Worm (Caenorhabditis elegans) whole organism, L3 larva: ENCODE measurements around the gene lon-8.

Experiments used
- R02D3.7 ChIP-seq: fragments of 150-350 bp; optimal IDR thresholded peaks from 2 replicates; lab custom pipeline; 2014; ENCODE audit warnings: missing biosample characterization, missing genetic modification characterization
- aly-2 ChIP-seq: fragments of 150-350 bp; optimal IDR thresholded peaks from 2 replicates; lab custom pipeline; 2014; ENCODE audit warnings: missing biosample characterization, missing genetic modification characterization
- ama-1 ChIP-seq: fragments of 150-350 bp; optimal IDR thresholded peaks from 2 replicates; lab custom pipeline; 2018
- ceh-16 ChIP-seq: sonication (generic microtip); optimal IDR thresholded peaks from 2 replicates; lab custom pipeline; 2017; ENCODE audit warnings: missing biosample characterization, missing genetic modification characterization
- ceh-28 ChIP-seq: fragments of 150-350 bp; optimal IDR thresholded peaks from 2 replicates; lab custom pipeline; 2014; ENCODE audit warnings: missing biosample characterization, missing genetic modification reagents, missing genetic modification characterization
- ceh-82 ChIP-seq: fragments of 150-350 bp; optimal IDR thresholded peaks from 2 replicates; lab custom pipeline; 2014; ENCODE audit warnings: missing biosample characterization, missing genetic modification characterization
- egl-5 ChIP-seq: fragments of 150-350 bp; optimal IDR thresholded peaks from 2 replicates; lab custom pipeline; 2017; ENCODE audit warnings: missing biosample characterization, missing genetic modification reagents, missing genetic modification characterization, inconsistent platforms
- elt-1 ChIP-seq: fragments of 150-350 bp; optimal IDR thresholded peaks from 2 replicates; lab custom pipeline; 2014; ENCODE audit warnings: missing biosample characterization, missing genetic modification characterization
- elt-2 ChIP-seq: sonication (generic microtip); optimal IDR thresholded peaks from 2 replicates; lab custom pipeline; 2016; ENCODE audit warnings: missing genetic modification reagents, mild to moderate bottlenecking, missing genetic modification characterization, missing compliant biosample characterization
- elt-3 ChIP-seq, 3 experiments: fragments of 150-350 bp in 1 of 3; sonication (generic microtip) in 2 of 3; optimal IDR thresholded peaks; 2 replicates in 2 of 3; 4 replicates in 1 of 3; lab custom pipeline; 2014 to 2017; ENCODE audit warnings: missing biosample characterization in 3 of 3, missing genetic modification characterization in 3 of 3
- eor-1 ChIP-seq, 2 experiments: fragments of 150-350 bp; optimal IDR thresholded peaks; 2 replicates each; lab custom pipeline; 2014 to 2018; ENCODE audit warnings: missing biosample characterization in 2 of 2, missing genetic modification characterization in 2 of 2
- fos-1 ChIP-seq: fragments of 150-350 bp; optimal IDR thresholded peaks from 2 replicates; lab custom pipeline; 2014; ENCODE audit warnings: missing biosample characterization, missing genetic modification characterization
- lin-39 ChIP-seq: fragments of 150-350 bp; optimal IDR thresholded peaks from 2 replicates; lab custom pipeline; 2018; ENCODE audit warnings: missing biosample characterization, missing genetic modification reagents, missing genetic modification characterization
- lsy-12 ChIP-seq: sonication (generic microtip); optimal IDR thresholded peaks from 2 replicates; lab custom pipeline; 2016; ENCODE audit warnings: mild to moderate bottlenecking, missing genetic modification characterization, missing compliant biosample characterization
- mdl-1 ChIP-seq: fragments of 150-350 bp; optimal IDR thresholded peaks from 2 replicates; lab custom pipeline; 2014; ENCODE audit warnings: missing biosample characterization, missing genetic modification characterization
- mml-1 ChIP-seq: fragments of 150-350 bp; sonication (generic microtip); optimal IDR thresholded peaks from 3 replicates; lab custom pipeline; 2014; ENCODE audit warnings: missing biosample characterization, missing genetic modification characterization
- nfya-1 ChIP-seq: sonication (generic microtip); optimal IDR thresholded peaks from 2 replicates; lab custom pipeline; 2017; ENCODE audit warnings: missing genetic modification characterization, mild to moderate bottlenecking, missing compliant biosample characterization, antibody characterized with exemption, moderate library complexity; ENCODE audit not compliant: insufficient read depth
- nhr-11 ChIP-seq: fragments of 150-350 bp; optimal IDR thresholded peaks from 2 replicates; lab custom pipeline; 2014; ENCODE audit warnings: missing biosample characterization, missing genetic modification characterization
- nhr-12 ChIP-seq: fragments of 150-350 bp; optimal IDR thresholded peaks from 2 replicates; lab custom pipeline; 2014; ENCODE audit warnings: missing biosample characterization, missing genetic modification characterization
- nhr-23 ChIP-seq: fragments of 150-350 bp; optimal IDR thresholded peaks from 2 replicates; lab custom pipeline; 2014; ENCODE audit warnings: missing biosample characterization, missing genetic modification reagents, missing genetic modification characterization
- nhr-25 ChIP-seq: sonication (generic microtip); optimal IDR thresholded peaks from 2 replicates; lab custom pipeline; 2017; ENCODE audit warnings: missing biosample characterization, missing genetic modification characterization
- nhr-28 ChIP-seq: fragments of 150-350 bp; optimal IDR thresholded peaks from 2 replicates; lab custom pipeline; 2014; ENCODE audit warnings: missing biosample characterization, missing genetic modification characterization
- nhr-43 ChIP-seq: sonication (generic microtip); optimal IDR thresholded peaks from 2 replicates; lab custom pipeline; 2016; ENCODE audit warnings: mild to moderate bottlenecking, missing genetic modification characterization, missing compliant biosample characterization; ENCODE audit not compliant: poor library complexity, severe bottlenecking
- nhr-67 ChIP-seq: fragments of 150-350 bp; optimal IDR thresholded peaks from 2 replicates; lab custom pipeline; 2014; ENCODE audit warnings: missing biosample characterization, missing genetic modification characterization
- nhr-76 ChIP-seq: fragments of 150-350 bp; sonication (generic microtip); optimal IDR thresholded peaks from 5 replicates; lab custom pipeline; 2014; ENCODE audit warnings: missing biosample characterization, missing genetic modification characterization
- nhr-77 ChIP-seq: fragments of 150-350 bp; optimal IDR thresholded peaks from 2 replicates; lab custom pipeline; 2014; ENCODE audit warnings: missing biosample characterization, missing genetic modification characterization
- pha-4 ChIP-seq: fragments of 150-350 bp; optimal IDR thresholded peaks from 2 replicates; lab custom pipeline; 2014; ENCODE audit warnings: missing biosample characterization, missing genetic modification reagents, missing genetic modification characterization
- pqm-1 ChIP-seq: fragments of 150-350 bp; optimal IDR thresholded peaks from 2 replicates; lab custom pipeline; 2017; ENCODE audit warnings: missing biosample characterization, missing genetic modification characterization, inconsistent platforms
- sea-2 ChIP-seq: fragments of 150-350 bp; sonication (generic microtip); optimal IDR thresholded peaks from 4 replicates; lab custom pipeline; 2014; ENCODE audit warnings: missing biosample characterization, missing genetic modification reagents, missing genetic modification characterization
- skn-1 ChIP-seq: fragments of 150-350 bp; optimal IDR thresholded peaks from 2 replicates; lab custom pipeline; 2014; ENCODE audit warnings: missing biosample characterization, missing genetic modification characterization
- unc-39 ChIP-seq: sonication (generic microtip); optimal IDR thresholded peaks from 4 replicates; lab custom pipeline; 2017; ENCODE audit warnings: missing biosample characterization, missing genetic modification characterization
- unc-62 ChIP-seq: fragments of 150-350 bp; sonication (generic microtip); optimal IDR thresholded peaks from 4 replicates; lab custom pipeline; 2014; ENCODE audit warnings: missing biosample characterization, missing genetic modification reagents, missing genetic modification characterization
- ztf-11 ChIP-seq: fragments of 150-350 bp; optimal IDR thresholded peaks from 2 replicates; lab custom pipeline; 2014; ENCODE audit warnings: missing biosample characterization, missing genetic modification characterization
- ztf-4 ChIP-seq: fragments of 150-350 bp; optimal IDR thresholded peaks from 2 replicates; lab custom pipeline; 2014; ENCODE audit warnings: missing biosample characterization, missing genetic modification characterization

Gene lon-8

ce11 chrV:17979789-17980188, 21.4 kb downstream of the lon-8 start, which contains the start of gene snx-6:
Gene snx-6 (minus strand): TSS chrV:17980082.
- TF ChIP-seq unc-39 (tag; lab: Kevin White, UChicago) (no peak), mml-1 (tag; lab: Kevin White, UChicago) (no peak), pha-4 (no peak), pqm-1 (tag; lab: Kevin White, UChicago) (no peak), nhr-67 (no peak), skn-1 (no peak), egl-5 (tag; lab: Kevin White, UChicago) (no peak), nhr-28 (tag; lab: Kevin White, UChicago) (no peak), R02D3.7 (tag; lab: Kevin White, UChicago) (no peak), nhr-76 (tag; lab: Kevin White, UChicago) (no peak), lsy-12 (tag; lab: Kevin White, UChicago) (no peak), nhr-77 (no peak), mdl-1 (tag; lab: Kevin White, UChicago) (no peak), nhr-12 (tag; lab: Kevin White, UChicago) (no peak), ztf-11 (tag; lab: Kevin White, UChicago) (no peak), nhr-25 (no peak), elt-2 (no peak)

ce11 chrV:17978207-17978606, 23.0 kb downstream of the lon-8 start:
- TF ChIP-seq elt-2 (peak; percentile 88), sea-2 (GFP tag; lab: Kevin White, UChicago) (no peak), pha-4 (peak; percentile 59), pqm-1 (tag; lab: Kevin White, UChicago) (peak; percentile 82), elt-3 (tag; optimal IDR thresholded peaks at IDR 0.05; lab: Kevin White, UChicago) (no peak), nhr-11 (tag; lab: Kevin White, UChicago) (no peak), fos-1 (no peak)

- no peak for TF ChIP-seq nhr-43 (tag; lab: Kevin White, UChicago)
Measured at ce11 chrV:17966747-17967146, 34.4 kb downstream of the lon-8 start, which contains the start of gene gck-3. Gene gck-3 (minus strand): TSS chrV:17966847.

ce11 chrV:17962500-17962899, 38.7 kb downstream of the lon-8 start:
- TF ChIP-seq ztf-4 (no peak), elt-2 (no peak), pqm-1 (tag; lab: Kevin White, UChicago) (no peak), aly-2 (tag; lab: Kevin White, UChicago) (no peak)

ce11 chrV:17956109-17956508, 45.1 kb downstream of the lon-8 start:
- no peak for TF ChIP-seq ceh-16
- no peak for TF ChIP-seq eor-1 (tag; optimal IDR thresholded peaks at IDR 0.05; lab: Kevin White, UChicago)
- TF ChIP-seq unc-62 (GFP tag; lab: Kevin White, UChicago): no peak
- no peak for TF ChIP-seq nhr-11 (tag; lab: Kevin White, UChicago)
- TF ChIP-seq nhr-25: no peak
- no peak for TF ChIP-seq nhr-23 (tag; lab: Kevin White, UChicago)
- no peak for TF ChIP-seq ama-1 (lab: Kevin White, UChicago)
- no peak for TF ChIP-seq unc-39 (tag; lab: Kevin White, UChicago)
- no peak for TF ChIP-seq fos-1
- no peak for TF ChIP-seq lin-39
- TF ChIP-seq nfya-1 (tag; lab: Kevin White, UChicago): no peak
- TF ChIP-seq elt-1 (tag; lab: Kevin White, UChicago): no peak
- TF ChIP-seq ceh-28 (tag; lab: Kevin White, UChicago): no peak
- TF ChIP-seq nhr-77: no peak

ce11 chrV:17952280-17952679, 48.9 kb downstream of the lon-8 start:
- TF ChIP-seq elt-1 (tag; lab: Kevin White, UChicago): no peak
- no peak for TF ChIP-seq unc-62 (GFP tag; lab: Kevin White, UChicago)
- TF ChIP-seq nfya-1 (tag; lab: Kevin White, UChicago): no peak
- no peak for TF ChIP-seq ceh-28 (tag; lab: Kevin White, UChicago)
- TF ChIP-seq mml-1 (tag; lab: Kevin White, UChicago): no peak
- no peak for TF ChIP-seq ceh-16
- TF ChIP-seq ceh-82: no peak
